Worm (Caenorhabditis elegans) whole organism, mixed stage, embryonic: ENCODE data around the gene F55C12.6.

Source experiments
- ces-1 ChIP-seq: fragments of 150-350 bp; optimal IDR thresholded peaks from 2 replicates; lab custom pipeline; 2014; ENCODE audit warnings: missing biosample characterization, missing genetic modification reagents, missing genetic modification characterization
- unc-39 ChIP-seq: fragments of 150-350 bp; optimal IDR thresholded peaks from 2 replicates; lab custom pipeline; 2014; ENCODE audit warnings: missing biosample characterization, missing genetic modification characterization
- unc-62 ChIP-seq: fragments of 150-350 bp; optimal IDR thresholded peaks from 2 replicates; lab custom pipeline; 2014; ENCODE audit warnings: missing biosample characterization, missing genetic modification reagents, missing genetic modification characterization

DNA sequence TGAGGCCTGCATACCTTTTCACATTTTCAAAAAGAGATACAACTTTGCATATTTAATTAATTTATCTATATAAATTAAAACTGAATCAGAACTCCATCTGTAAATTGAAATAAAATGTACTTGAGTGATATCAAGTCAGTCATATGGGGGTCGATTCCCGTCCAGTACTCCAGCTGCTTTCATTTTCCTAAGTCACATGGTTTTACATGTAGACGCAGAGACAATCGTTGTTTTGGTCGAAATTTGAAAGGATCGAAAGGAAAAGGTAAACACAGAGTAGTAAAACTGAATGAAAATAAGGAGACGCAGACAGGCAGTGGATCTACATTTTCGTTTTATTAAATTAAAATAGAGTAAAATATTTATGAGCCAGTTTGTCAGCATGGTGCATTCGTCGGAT lies 1.8 kb downstream of the F55C12.6 start:
- TF ChIP-seq unc-39 (tag; lab: Kevin White, UChicago) (no peak), unc-62 (no peak), ces-1 (GFP tag; lab: Kevin White, UChicago) (no peak)
